Worm (Caenorhabditis elegans): Measurements from ENCODE around the gene T20D4.15.

DNA sequence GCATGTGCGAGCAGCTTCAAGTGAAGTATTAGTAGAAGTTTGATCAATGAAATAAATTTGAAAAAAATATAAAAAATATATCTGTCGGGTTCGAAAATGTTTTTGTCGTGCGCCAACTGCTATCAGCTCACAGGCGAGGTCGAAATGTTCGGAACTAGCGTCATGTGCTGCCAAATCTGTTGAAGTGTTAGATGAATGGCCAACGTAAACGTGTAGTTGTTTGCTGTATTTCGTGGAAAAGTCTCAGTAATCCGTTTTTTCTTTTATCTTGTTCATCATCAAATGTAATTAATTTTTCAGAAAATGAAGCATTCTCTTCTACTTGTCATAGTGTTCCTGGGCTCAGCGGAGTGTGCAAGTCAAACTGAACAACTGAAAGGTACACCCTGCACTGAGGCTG is 44.7 kb downstream of the T20D4.15 start, which contains the start of gene C17B7.15:
- TF ChIP-seq him-1 (tag; optimal IDR thresholded peaks at IDR 0.05) (no peak), W03F9.2 (tag; optimal IDR thresholded peaks at IDR 0.05) (no peak), dao-5 (tag; optimal IDR thresholded peaks at IDR 0.05) (no peak)
